Fruit fly (Drosophila melanogaster): ENCODE data around the gene CG42464.

DNA sequence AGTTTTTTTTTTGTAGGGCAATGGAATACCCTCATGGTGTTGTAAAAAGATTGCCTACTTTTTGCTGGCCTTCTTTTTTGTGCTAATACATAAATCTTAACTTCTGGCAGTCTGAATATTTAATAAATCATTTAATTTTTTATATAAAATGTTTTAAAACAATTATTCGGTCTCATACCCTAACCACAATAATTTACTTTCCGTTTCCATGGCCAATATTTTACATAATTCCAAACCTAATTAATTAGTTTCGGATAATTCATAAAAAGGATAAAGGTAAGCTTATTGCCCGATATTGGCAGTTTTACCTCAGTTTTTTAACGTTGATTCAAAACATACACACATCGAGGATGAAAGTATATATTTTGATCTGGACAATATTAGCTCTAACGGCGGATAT is 631 bp downstream of the CG42464 start, which contains the start of gene CG42465:
- no peak for TF ChIP-seq psq (optimal IDR thresholded peaks at IDR 0.05)
- no peak for TF ChIP-seq Sin3A (optimal IDR thresholded peaks at IDR 0.05)
- TF ChIP-seq Myc (optimal IDR thresholded peaks at IDR 0.05): no peak

Data from Kc167 (cell line).